Fruit fly (Drosophila melanogaster): ENCODE data around the gene dmt.

Gene dmt

dm6 chr3R:9705008-9705628 lies 5.8 kb upstream of the dmt start, which contains the start of gene Unc-115a (continued):
- peak; percentile 14 for TF ChIP-seq D19A (tag; optimal IDR thresholded peaks at IDR 0.05)
- TF ChIP-seq maf-S (GFP tag; optimal IDR thresholded peaks at IDR 0.05) = peak; percentile 31
- no peak for TF ChIP-seq CG32772 (GFP tag; IDR thresholded peaks at IDR 0.05)
- TF ChIP-seq corto (GFP tag; optimal IDR thresholded peaks at IDR 0.05) = no peak
- no peak for TF ChIP-seq Drgx (GFP tag; IDR thresholded peaks at IDR 0.05)
- TF ChIP-seq Hr3 (GFP tag; optimal IDR thresholded peaks at IDR 0.05) = peak; percentile 24
- TF ChIP-seq peb (GFP tag; IDR thresholded peaks at IDR 0.05) = no peak
- TF ChIP-seq PHDP (tag; optimal IDR thresholded peaks at IDR 0.05) = peak; percentile 38
- peak in 1 of 3 experiments; percentile 53 for TF ChIP-seq Stat92E (GFP tag; optimal IDR thresholded peaks at IDR 0.05)
- TF ChIP-seq CG7786 (GFP tag; optimal IDR thresholded peaks at IDR 0.05) = peak; percentile 13
- TF ChIP-seq Hmr (GFP tag; optimal IDR thresholded peaks at IDR 0.05) = peak; percentile 83
- peak; percentile 13 for TF ChIP-seq schlank (tag; optimal IDR thresholded peaks at IDR 0.05)
- TF ChIP-seq ATbp (GFP tag; optimal IDR thresholded peaks at IDR 0.05) = no peak
- peak; percentile 23 for TF ChIP-seq Fer1 (GFP tag; optimal IDR thresholded peaks at IDR 0.05)
- TF ChIP-seq Ets97D (GFP tag; optimal IDR thresholded peaks at IDR 0.05) = peak; percentile 92
- peak; percentile 67 for TF ChIP-seq CG7987 (GFP tag; optimal IDR thresholded peaks at IDR 0.05)
- no peak for TF ChIP-seq az2 (GFP tag; optimal IDR thresholded peaks at IDR 0.05)
- peak; percentile 28 for TF ChIP-seq CG6854 (GFP tag; optimal IDR thresholded peaks at IDR 0.05)
- TF ChIP-seq chm (GFP tag; IDR thresholded peaks at IDR 0.05) = no peak
- peak; percentile 37 for TF ChIP-seq CG16863 (GFP tag; optimal IDR thresholded peaks at IDR 0.05)
- peak in 1 of 2 experiments; percentile 39 for TF ChIP-seq Eip74EF (GFP tag; optimal IDR thresholded peaks at IDR 0.05)
- TF ChIP-seq row (GFP tag; IDR thresholded peaks at IDR 0.05) = no peak
- TF ChIP-seq CG34376 (GFP tag; optimal IDR thresholded peaks at IDR 0.05) = peak; percentile 52
- no peak for TF ChIP-seq Rfx (GFP tag; IDR thresholded peaks at IDR 0.05)
- no peak for TF ChIP-seq CG11085 (GFP tag; IDR thresholded peaks at IDR 0.05)
- TF ChIP-seq CG17912 (GFP tag; optimal IDR thresholded peaks at IDR 0.05) = peak; percentile 54
- no peak for TF ChIP-seq kni (GFP tag; optimal IDR thresholded peaks at IDR 0.05)
- TF ChIP-seq dati (GFP tag; IDR thresholded peaks at IDR 0.05) = no peak
- TF ChIP-seq gcm2 (GFP tag; optimal IDR thresholded peaks at IDR 0.05) = peak; percentile 53
- TF ChIP-seq cwo (GFP tag; optimal IDR thresholded peaks at IDR 0.05) = no peak
- peak; percentile 94 for TF ChIP-seq dm (GFP tag; optimal IDR thresholded peaks at IDR 0.05)
- TF ChIP-seq lov (optimal IDR thresholded peaks at IDR 0.05) = no peak
- no peak for TF ChIP-seq lov (GFP tag; IDR thresholded peaks at IDR 0.05)
- no peak for TF ChIP-seq CG5953 (GFP tag; IDR thresholded peaks at IDR 0.05)
- TF ChIP-seq toy (GFP tag; IDR thresholded peaks at IDR 0.05) = no peak
- TF ChIP-seq tup (GFP tag; optimal IDR thresholded peaks at IDR 0.05) = no peak
- peak; percentile 38 to 57 for TF ChIP-seq bsh (GFP tag; optimal IDR thresholded peaks at IDR 0.05)
- TF ChIP-seq abd-A (tag; optimal IDR thresholded peaks at IDR 0.05) = no peak
- peak; percentile 52 for TF ChIP-seq MTF-1 (GFP tag; optimal IDR thresholded peaks at IDR 0.05; ENCODE audit: borderline replicate concordance)
- no peak for TF ChIP-seq CG4707 (GFP tag; optimal IDR thresholded peaks at IDR 0.05)
- no peak for TF ChIP-seq CG10959 (GFP tag; IDR thresholded peaks at IDR 0.05)
- TF ChIP-seq CTCF (GFP tag; optimal IDR thresholded peaks at IDR 0.05) = peak; percentile 79
- peak; percentile 49 for TF ChIP-seq sd (tag; optimal IDR thresholded peaks at IDR 0.05)
- TF ChIP-seq chn (GFP tag; optimal IDR thresholded peaks at IDR 0.05) = peak; percentile 68
- no peak for TF ChIP-seq Gsc (GFP tag; IDR thresholded peaks at IDR 0.05)
- TF ChIP-seq btn (GFP tag; optimal IDR thresholded peaks at IDR 0.05) = no peak
- TF ChIP-seq CG10209 (GFP tag; optimal IDR thresholded peaks at IDR 0.05) = peak; percentile 4
- peak; percentile 28 for TF ChIP-seq Hand (GFP tag; optimal IDR thresholded peaks at IDR 0.05)
- TF ChIP-seq CG18599 (GFP tag; optimal IDR thresholded peaks at IDR 0.05) = no peak
- no peak for TF ChIP-seq Opbp (GFP tag; IDR thresholded peaks at IDR 0.05; ENCODE audit: partially characterized antibody)
